Worm (Caenorhabditis elegans) whole organism, L4 larva: ENCODE measurements around the gene grld-1.

ENCODE experiments used
- D1046.2 ChIP-seq: fragments of 200-800 bp; sonication (Bioruptor generic); IDR thresholded peaks from 2 replicates; pipeline ENCODE4 v1.3.6; 2022; ENCODE audit warnings: missing genetic modification characterization, missing compliant biosample characterization
- F10B5.3 ChIP-seq: sonication (generic microtip); optimal IDR thresholded peaks from 2 replicates; lab custom pipeline; 2016; ENCODE audit warnings: mild to moderate bottlenecking, missing genetic modification characterization, missing compliant biosample characterization
- F37D6.2 ChIP-seq: sonication (generic microtip); optimal IDR thresholded peaks from 2 replicates; lab custom pipeline; 2016; ENCODE audit warnings: mild to moderate bottlenecking, missing genetic modification characterization, missing compliant biosample characterization
- T26A8.4 ChIP-seq: fragments of 200-800 bp; sonication (Bioruptor generic); IDR thresholded peaks from 2 replicates; pipeline ENCODE4 v1.3.6; 2022; ENCODE audit warnings: missing genetic modification characterization, missing compliant biosample characterization
- Y48G9A.11 ChIP-seq: fragments of 200-800 bp; sonication (Bioruptor generic); IDR thresholded peaks from 2 replicates; pipeline ENCODE4 v1.3.6; 2022; ENCODE audit warnings: missing genetic modification reagents, missing genetic modification characterization, missing compliant biosample characterization
- Y5F2A.4 ChIP-seq: fragments of 200-800 bp; sonication (Bioruptor generic); optimal IDR thresholded peaks from 2 replicates; lab custom pipeline; 2018; ENCODE audit warnings: mild to moderate bottlenecking, missing genetic modification characterization, missing compliant biosample characterization
- aha-1 ChIP-seq: fragments of 150-350 bp; peaks from one replicate; lab custom pipeline; 2014; ENCODE audit warnings: missing biosample characterization, missing genetic modification characterization
- aly-2 ChIP-seq: sonication (generic microtip); optimal IDR thresholded peaks from 2 replicates; lab custom pipeline; 2018; ENCODE audit warnings: missing biosample characterization, missing genetic modification characterization
- attf-4 ChIP-seq: sonication (generic microtip); optimal IDR thresholded peaks from 3 replicates; lab custom pipeline; 2017; ENCODE audit warnings: missing biosample characterization, missing genetic modification characterization
- ceh-28 ChIP-seq: fragments of 150-350 bp; optimal IDR thresholded peaks from 2 replicates; lab custom pipeline; 2014; ENCODE audit warnings: missing biosample characterization, missing genetic modification reagents, missing genetic modification characterization
- ceh-44 ChIP-seq: fragments of 200-800 bp; sonication (Bioruptor generic); IDR thresholded peaks from 2 replicates; pipeline ENCODE4 v1.3.6; 2022; ENCODE audit warnings: missing genetic modification reagents, missing genetic modification characterization, missing compliant biosample characterization
- ceh-62 ChIP-seq: sonication (generic microtip); optimal IDR thresholded peaks from 2 replicates; lab custom pipeline; 2017; ENCODE audit warnings: missing biosample characterization, missing genetic modification characterization
- cey-2 ChIP-seq: sonication (generic microtip); optimal IDR thresholded peaks from 3 replicates; lab custom pipeline; 2017; ENCODE audit warnings: missing genetic modification characterization, mild to moderate bottlenecking, missing compliant biosample characterization, antibody characterized with exemption, borderline replicate concordance; ENCODE audit not compliant: insufficient read depth
- ctbp-1 ChIP-seq: fragments of 200-800 bp; sonication (Bioruptor generic); IDR thresholded peaks from 2 replicates; pipeline ENCODE4 v1.3.6; 2022; ENCODE audit warnings: missing genetic modification reagents, missing genetic modification characterization, missing compliant biosample characterization
- daf-12 ChIP-seq: fragments of 150-350 bp; optimal IDR thresholded peaks from 2 replicates; lab custom pipeline; 2014; ENCODE audit warnings: missing biosample characterization, missing genetic modification reagents, missing genetic modification characterization
- daf-16 ChIP-seq, 3 experiments: sonication (generic microtip); optimal IDR thresholded peaks; 2 replicates each; lab custom pipeline; 2016 to 2017; ENCODE audit warnings: missing genetic modification characterization in 3 of 3, missing genetic modification reagents in 3 of 3, mild to moderate bottlenecking in 2 of 3, missing compliant biosample characterization in 2 of 3, missing biosample characterization in 1 of 3, moderate library complexity in 1 of 3
- daf-8 ChIP-seq: fragments of 200-800 bp; sonication (Bioruptor generic); IDR thresholded peaks from 2 replicates; pipeline ENCODE4 v1.3.6; 2022; ENCODE audit warnings: missing genetic modification characterization, missing compliant biosample characterization
- dpl-1 ChIP-seq: fragments of 150-350 bp; optimal IDR thresholded peaks from 2 replicates; lab custom pipeline; 2014; ENCODE audit warnings: missing biosample characterization, missing genetic modification reagents, missing genetic modification characterization
- duxl-1 ChIP-seq: sonication (generic microtip); optimal IDR thresholded peaks from 2 replicates; lab custom pipeline; 2016; ENCODE audit warnings: mild to moderate bottlenecking, missing genetic modification characterization, moderate library complexity, missing compliant biosample characterization; ENCODE audit not compliant: poor library complexity
- egl-27 ChIP-seq: sonication (generic microtip); optimal IDR thresholded peaks from 3 replicates; lab custom pipeline; 2017; ENCODE audit warnings: missing biosample characterization, missing genetic modification reagents, missing genetic modification characterization
- egl-43 ChIP-seq: fragments of 200-800 bp; sonication (Bioruptor generic); IDR thresholded peaks from 2 replicates; pipeline ENCODE4 v1.3.6; 2022; ENCODE audit warnings: missing genetic modification reagents, missing genetic modification characterization, missing compliant biosample characterization
- fkh-10 ChIP-seq: fragments of 150-350 bp; optimal IDR thresholded peaks from 2 replicates; lab custom pipeline; 2014; ENCODE audit warnings: missing biosample characterization, missing genetic modification reagents, missing genetic modification characterization
- fos-1 ChIP-seq: fragments of 150-350 bp; optimal IDR thresholded peaks from 2 replicates; lab custom pipeline; 2014; ENCODE audit warnings: missing biosample characterization, missing genetic modification characterization
- hif-1 ChIP-seq, 2 experiments: sonication (generic microtip); optimal IDR thresholded peaks; 2 replicates each; lab custom pipeline; 2016 to 2017; ENCODE audit warnings: missing compliant biosample characterization in 2 of 2, missing genetic modification characterization in 2 of 2, missing genetic modification reagents in 2 of 2, missing genotype in 2 of 2, mild to moderate bottlenecking in 1 of 2
- jun-1 ChIP-seq: fragments of 150-350 bp; optimal IDR thresholded peaks from 2 replicates; lab custom pipeline; 2014; ENCODE audit warnings: missing biosample characterization, missing genetic modification reagents, missing genetic modification characterization
- lin-15B ChIP-seq: fragments of 150-350 bp; sonication (generic microtip); optimal IDR thresholded peaks from 3 replicates; lab custom pipeline; 2014; ENCODE audit warnings: missing biosample characterization, missing genetic modification characterization
- lin-39 ChIP-seq: fragments of 150-350 bp; optimal IDR thresholded peaks from 2 replicates; lab custom pipeline; 2014; ENCODE audit warnings: missing biosample characterization, missing genetic modification reagents, missing genetic modification characterization
- lir-3 ChIP-seq: sonication (generic microtip); optimal IDR thresholded peaks from 2 replicates; lab custom pipeline; 2016; ENCODE audit warnings: mild to moderate bottlenecking, missing genetic modification characterization, missing compliant biosample characterization
- madf-5 ChIP-seq, 2 experiments: fragments of 200-800 bp; sonication (Bioruptor generic); IDR thresholded peaks; 2 replicates each; pipeline ENCODE4 v1.3.6; 2022; ENCODE audit warnings: missing compliant biosample characterization in 2 of 2, missing genetic modification characterization in 2 of 2
- mdl-1 ChIP-seq, 2 experiments: fragments of 150-350 bp in 1 of 2; sonication (generic microtip) in 1 of 2; optimal IDR thresholded peaks; 2 replicates each; lab custom pipeline; 2014 to 2017; ENCODE audit warnings: missing biosample characterization in 2 of 2, missing genetic modification characterization in 2 of 2
- mep-1 ChIP-seq: fragments of 150-350 bp; sonication (generic microtip); optimal IDR thresholded peaks from 3 replicates; lab custom pipeline; 2014; ENCODE audit warnings: missing biosample characterization, missing genetic modification characterization
- mes-2 ChIP-seq: sonication (generic microtip); optimal IDR thresholded peaks from 2 replicates; lab custom pipeline; 2016; ENCODE audit warnings: missing genotype, mild to moderate bottlenecking, missing genetic modification characterization, missing compliant biosample characterization; ENCODE audit not compliant: poor library complexity, severe bottlenecking
- nhr-111 ChIP-seq: fragments of 200-800 bp; sonication (Bioruptor generic); optimal IDR thresholded peaks from 2 replicates; lab custom pipeline; 2018; ENCODE audit warnings: mild to moderate bottlenecking, missing genetic modification characterization, missing compliant biosample characterization
- nhr-25 ChIP-seq: sonication (generic microtip); optimal IDR thresholded peaks from 2 replicates; lab custom pipeline; 2017; ENCODE audit warnings: missing genetic modification characterization, mild to moderate bottlenecking, missing compliant biosample characterization, antibody characterized with exemption, moderate library complexity, borderline replicate concordance; ENCODE audit not compliant: insufficient read depth
- nhr-28 ChIP-seq: fragments of 150-350 bp; optimal IDR thresholded peaks from 2 replicates; lab custom pipeline; 2014; ENCODE audit warnings: missing biosample characterization, missing genetic modification characterization
- nhr-6 ChIP-seq: fragments of 150-350 bp; optimal IDR thresholded peaks from 2 replicates; lab custom pipeline; 2014; ENCODE audit warnings: missing biosample characterization, missing genetic modification characterization
- php-3 ChIP-seq: fragments of 200-800 bp; sonication (Bioruptor generic); IDR thresholded peaks from 2 replicates; pipeline ENCODE4 v1.3.6; 2022; ENCODE audit warnings: missing genetic modification reagents, missing genetic modification characterization, missing compliant biosample characterization
- sdz-12 ChIP-seq: fragments of 200-800 bp; sonication (Bioruptor generic); optimal IDR thresholded peaks from 2 replicates; lab custom pipeline; 2018; ENCODE audit warnings: mild to moderate bottlenecking, missing genetic modification characterization, missing compliant biosample characterization
- skn-1 ChIP-seq: fragments of 150-350 bp; optimal IDR thresholded peaks from 2 replicates; lab custom pipeline; 2014; ENCODE audit warnings: missing biosample characterization, missing genetic modification characterization
- snpc-1.2 ChIP-seq: fragments of 200-800 bp; sonication (Bioruptor generic); IDR thresholded peaks from 2 replicates; pipeline ENCODE4 v1.3.6; 2022; ENCODE audit warnings: missing genetic modification reagents, missing genetic modification characterization, missing compliant biosample characterization
- snpc-4 ChIP-seq: fragments of 150-350 bp; optimal IDR thresholded peaks from 2 replicates; lab custom pipeline; 2014; ENCODE audit warnings: missing biosample characterization, missing genetic modification characterization
- tag-97 ChIP-seq: fragments of 200-800 bp; sonication (Bioruptor generic); IDR thresholded peaks from 2 replicates; pipeline ENCODE4 v1.3.6; 2022; ENCODE audit warnings: missing genetic modification characterization, missing compliant biosample characterization
- unc-39 ChIP-seq: sonication (generic microtip); optimal IDR thresholded peaks from 2 replicates; lab custom pipeline; 2017; ENCODE audit warnings: missing biosample characterization, missing genetic modification characterization
- unc-62 ChIP-seq, 3 experiments: fragments of 150-350 bp in 1 of 3; sonication (generic microtip); optimal IDR thresholded peaks in 2 of 3; peaks in 1 of 3; 1 replicate in 1 of 3; 2 replicates in 2 of 3; lab custom pipeline; 2014 to 2017; ENCODE audit warnings: missing biosample characterization in 3 of 3, missing genetic modification characterization in 3 of 3, missing genetic modification reagents in 3 of 3, missing genotype in 1 of 3
- vab-7 ChIP-seq: fragments of 200-800 bp; sonication (Bioruptor generic); IDR thresholded peaks from 2 replicates; pipeline ENCODE4 v1.3.6; 2022; ENCODE audit warnings: missing genetic modification reagents, missing genetic modification characterization, missing compliant biosample characterization
- zag-1 ChIP-seq: fragments of 150-350 bp; optimal IDR thresholded peaks from 2 replicates; lab custom pipeline; 2014; ENCODE audit warnings: missing biosample characterization, missing genetic modification characterization
- zfp-2 ChIP-seq: sonication (generic microtip); optimal IDR thresholded peaks from 2 replicates; lab custom pipeline; 2016; ENCODE audit warnings: mild to moderate bottlenecking, missing genetic modification characterization, missing compliant biosample characterization
- zfp-3 ChIP-seq: fragments of 200-800 bp; sonication (Bioruptor generic); conservative IDR thresholded peaks from 2 replicates; pipeline ENCODE4 v1.3.6; 2022; ENCODE audit warnings: missing genetic modification reagents, missing genetic modification characterization, missing compliant biosample characterization
- ztf-11 ChIP-seq: fragments of 150-350 bp; optimal IDR thresholded peaks from 2 replicates; lab custom pipeline; 2014; ENCODE audit warnings: missing biosample characterization, missing genetic modification characterization
- ztf-7 ChIP-seq: fragments of 150-350 bp; optimal IDR thresholded peaks from 2 replicates; lab custom pipeline; 2014; ENCODE audit warnings: missing biosample characterization, missing genetic modification characterization

The grld-1 gene

DNA sequence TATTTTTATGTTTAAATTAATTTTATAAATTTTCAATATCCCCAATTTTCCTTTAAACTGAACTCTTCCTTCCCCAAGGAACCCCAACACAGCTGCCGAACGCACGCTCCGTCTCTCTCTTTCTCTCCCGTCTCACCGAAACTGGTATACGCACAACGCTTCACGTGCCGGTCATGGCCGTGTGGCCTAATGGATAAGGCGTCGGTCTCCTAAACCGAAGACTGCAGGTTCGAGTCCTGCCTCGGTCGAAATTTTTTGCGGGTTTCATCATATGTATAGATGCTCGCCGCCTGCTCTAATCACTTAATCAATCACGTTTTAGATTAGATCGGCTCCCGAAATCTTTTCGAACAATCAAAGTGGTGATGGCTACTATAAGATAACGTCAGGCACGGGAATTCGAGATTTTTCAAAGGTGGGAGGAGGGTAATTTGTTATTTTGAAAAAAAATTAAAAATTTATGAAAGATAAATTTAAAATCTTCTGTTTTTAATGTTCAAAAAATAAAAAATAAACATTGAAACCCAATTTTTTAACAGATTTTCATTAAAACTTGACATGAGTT is 18.2 kb upstream of the grld-1 start:
- TF ChIP-seq zfp-2, result peak; percentile 43
- TF ChIP-seq unc-62 (GFP tag; optimal IDR thresholded peaks at IDR 0.05 in 1 of 2; lab: Kevin White, UChicago), result no peak
- no peak for TF ChIP-seq unc-62 (tag; optimal IDR thresholded peaks at IDR 0.05; lab: Kevin White, UChicago)
- TF ChIP-seq fkh-10 (GFP tag; lab: Kevin White, UChicago), result peak; percentile 37
- no peak for TF ChIP-seq nhr-111 (GFP tag; lab: Kevin White, UChicago)
- no peak for TF ChIP-seq nhr-6
- no peak for TF ChIP-seq aly-2 (tag; lab: Kevin White, UChicago)
- TF ChIP-seq jun-1 (tag; lab: Kevin White, UChicago), result no peak
- TF ChIP-seq mdl-1 (tag; optimal IDR thresholded peaks at IDR 0.05; lab: Kevin White, UChicago), result peak; percentile 63 to 97
- TF ChIP-seq attf-4, result no peak
- TF ChIP-seq fos-1, result no peak
- peak; percentile 22 for TF ChIP-seq Y5F2A.4
- peak; percentile 76 for TF ChIP-seq ctbp-1 (GFP tag; lab: Robert Waterston, UW)
- TF ChIP-seq egl-43 (GFP tag; lab: Robert Waterston, UW), result peak; percentile 92
- peak; percentile 49 for TF ChIP-seq sdz-12 (GFP tag; lab: Kevin White, UChicago)
- peak in 1 of 2 experiments; percentile 81; a peak in 1 of 4 replicates for TF ChIP-seq madf-5 (GFP tag; IDR thresholded peaks at IDR 0.05; lab: Robert Waterston, UW)
- TF ChIP-seq daf-8, result no peak
- no peak for TF ChIP-seq skn-1 (tag; lab: Kevin White, UChicago)
- TF ChIP-seq snpc-4 (tag; lab: Kevin White, UChicago), result no peak
- TF ChIP-seq T26A8.4 (GFP tag; lab: Robert Waterston, UW), result peak; percentile 57; the same call in 1 of the 2 replicates
- no peak for TF ChIP-seq egl-27
- TF ChIP-seq unc-39 (tag; lab: Kevin White, UChicago), result no peak
- TF ChIP-seq zag-1 (tag; lab: Kevin White, UChicago), result no peak
- TF ChIP-seq tag-97 (GFP tag; lab: Robert Waterston, UW), result no peak
- peak; percentile 64 for TF ChIP-seq php-3
- TF ChIP-seq vab-7 (GFP tag; lab: Robert Waterston, UW), result peak; percentile 90
- peak; percentile 79 for TF ChIP-seq D1046.2 (GFP tag; lab: Robert Waterston, UW)
- TF ChIP-seq cey-2, result no peak
- TF ChIP-seq nhr-25 (tag; lab: Kevin White, UChicago), result no peak
- TF ChIP-seq lin-15B, result no peak
- TF ChIP-seq lin-39, result no peak
- TF ChIP-seq mep-1, result peak; percentile 73
- TF ChIP-seq hif-1 (tag; optimal IDR thresholded peaks at IDR 0.05; lab: Kevin White, UChicago), result peak in 1 of 2 experiments; percentile 75
- peak; percentile 79 for TF ChIP-seq mes-2 (tag; lab: Kevin White, UChicago)
- no peak; the same call in 1 of the 2 replicates for TF ChIP-seq zfp-3 (GFP tag; lab: Robert Waterston, UW)
- peak; percentile 97 for TF ChIP-seq aha-1 (tag; lab: Kevin White, UChicago)
- TF ChIP-seq snpc-1.2 (GFP tag; lab: Robert Waterston, UW), result peak; percentile 84
- TF ChIP-seq ztf-7 (tag; lab: Kevin White, UChicago), result peak; percentile 37
- TF ChIP-seq daf-16 (GFP tag; optimal IDR thresholded peaks at IDR 0.05; lab: Kevin White, UChicago), result peak in 1 of 2 experiments; percentile 73
- TF ChIP-seq daf-16 (tag; optimal IDR thresholded peaks at IDR 0.05; lab: Kevin White, UChicago), result no peak
- no peak for TF ChIP-seq ceh-28
- peak; percentile 58 for TF ChIP-seq duxl-1 (tag; lab: Kevin White, UChicago)
- TF ChIP-seq F10B5.3 (tag; lab: Kevin White, UChicago), result peak; percentile 40
- TF ChIP-seq nhr-28 (tag; lab: Kevin White, UChicago), result peak; percentile 8
- TF ChIP-seq ztf-11 (tag; lab: Kevin White, UChicago), result no peak
- no peak for TF ChIP-seq dpl-1
- no peak for TF ChIP-seq daf-12 (tag; lab: Kevin White, UChicago)
- 0 out of 2 replicates have a peak, but pooled peaks have one; percentile 53 for TF ChIP-seq ceh-44 (GFP tag; lab: Robert Waterston, UW)
- TF ChIP-seq lir-3 (tag; lab: Kevin White, UChicago), result peak; percentile 64
- TF ChIP-seq Y48G9A.11 (GFP tag; lab: Robert Waterston, UW), result peak; percentile 56
- TF ChIP-seq F37D6.2 (tag; lab: Kevin White, UChicago), result peak; percentile 34
- no peak for TF ChIP-seq ceh-62 (tag; lab: Kevin White, UChicago)
